Worm (Caenorhabditis elegans) whole organism, L2 larva: ENCODE data around the gene ZC518.8.
A peak's percentile ranks its signal among the peaks of the same experiment; 100 is the strongest.

ENCODE experiments used
- C34F6.9 ChIP-seq: fragments of 150-350 bp; optimal IDR thresholded peaks from 2 replicates; lab custom pipeline; 2014; ENCODE audit warnings: missing biosample characterization, missing genetic modification characterization
- F13H6.1 ChIP-seq: sonication (generic microtip); optimal IDR thresholded peaks from 2 replicates; lab custom pipeline; 2016; ENCODE audit warnings: missing genetic modification characterization, missing compliant biosample characterization
- R02D3.7 ChIP-seq: fragments of 150-350 bp; optimal IDR thresholded peaks from 2 replicates; lab custom pipeline; 2014; ENCODE audit warnings: missing biosample characterization, missing genetic modification characterization
- Y55F3AM.14 ChIP-seq: fragments of 200-800 bp; sonication (Bioruptor generic); optimal IDR thresholded peaks from 2 replicates; lab custom pipeline; 2018; ENCODE audit warnings: mild to moderate bottlenecking, missing genetic modification characterization, missing compliant biosample characterization
- ZK546.5 ChIP-seq: sonication (generic microtip); optimal IDR thresholded peaks from 2 replicates; lab custom pipeline; 2017; ENCODE audit warnings: missing biosample characterization, missing genetic modification characterization
- alr-1 ChIP-seq: fragments of 150-350 bp; optimal IDR thresholded peaks from 2 replicates; lab custom pipeline; 2014; ENCODE audit warnings: missing biosample characterization, missing genetic modification characterization
- aly-2 ChIP-seq: fragments of 150-350 bp; optimal IDR thresholded peaks from 2 replicates; lab custom pipeline; 2014; ENCODE audit warnings: missing biosample characterization, missing genetic modification characterization
- ama-1 ChIP-seq: fragments of 150-350 bp; optimal IDR thresholded peaks from 2 replicates; lab custom pipeline; 2018; ENCODE audit warnings: inconsistent platforms
- blmp-1 ChIP-seq: sonication (generic microtip); optimal IDR thresholded peaks from 2 replicates; lab custom pipeline; 2017; ENCODE audit warnings: missing genetic modification characterization, mild to moderate bottlenecking, missing compliant biosample characterization, antibody characterized with exemption, moderate library complexity; ENCODE audit not compliant: insufficient read depth
- ceh-16 ChIP-seq: fragments of 150-350 bp; optimal IDR thresholded peaks from 2 replicates; lab custom pipeline; 2014; ENCODE audit warnings: missing biosample characterization, missing genetic modification characterization
- ceh-82 ChIP-seq: fragments of 150-350 bp; optimal IDR thresholded peaks from 2 replicates; lab custom pipeline; 2014; ENCODE audit warnings: missing biosample characterization, missing genetic modification characterization
- crh-2 ChIP-seq: sonication (generic microtip); optimal IDR thresholded peaks from 2 replicates; lab custom pipeline; 2017; ENCODE audit warnings: missing biosample characterization, missing genetic modification characterization
- dmd-4 ChIP-seq: sonication (generic microtip); optimal IDR thresholded peaks from 2 replicates; lab custom pipeline; 2017; ENCODE audit warnings: missing biosample characterization, missing genetic modification characterization
- egl-27 ChIP-seq: sonication (generic microtip); optimal IDR thresholded peaks from 3 replicates; lab custom pipeline; 2017; ENCODE audit warnings: missing biosample characterization, missing genetic modification reagents, missing genetic modification characterization
- elt-1 ChIP-seq: fragments of 150-350 bp; optimal IDR thresholded peaks from 2 replicates; lab custom pipeline; 2014; ENCODE audit warnings: missing biosample characterization, missing genetic modification characterization
- elt-3 ChIP-seq: sonication (generic microtip); optimal IDR thresholded peaks from 2 replicates; lab custom pipeline; 2017; ENCODE audit warnings: missing biosample characterization, missing genetic modification characterization
- fos-1 ChIP-seq: fragments of 150-350 bp; optimal IDR thresholded peaks from 2 replicates; lab custom pipeline; 2014; ENCODE audit warnings: missing biosample characterization, missing genetic modification characterization
- gmeb-1 ChIP-seq: fragments of 150-350 bp; optimal IDR thresholded peaks from 2 replicates; lab custom pipeline; 2014; ENCODE audit warnings: missing biosample characterization, missing genetic modification characterization
- lin-11 ChIP-seq: fragments of 150-350 bp; sonication (generic microtip); optimal IDR thresholded peaks from 2 replicates; lab custom pipeline; 2014; ENCODE audit warnings: missing biosample characterization, missing genetic modification characterization, inconsistent platforms, mixed read lengths
- lin-13 ChIP-seq: fragments of 150-350 bp; optimal IDR thresholded peaks from 2 replicates; lab custom pipeline; 2014; ENCODE audit warnings: missing biosample characterization, missing genetic modification reagents, missing genetic modification characterization
- lin-39 ChIP-seq: fragments of 150-350 bp; optimal IDR thresholded peaks from 2 replicates; lab custom pipeline; 2014; ENCODE audit warnings: missing biosample characterization, missing genetic modification reagents, missing genetic modification characterization
- lsy-2 ChIP-seq, 2 experiments: fragments of 150-350 bp in 1 of 2; sonication (generic microtip) in 1 of 2; optimal IDR thresholded peaks; 2 replicates each; lab custom pipeline; 2014 to 2017; ENCODE audit warnings: missing biosample characterization in 2 of 2, missing genetic modification characterization in 2 of 2
- mab-5 ChIP-seq: fragments of 150-350 bp; optimal IDR thresholded peaks from 2 replicates; lab custom pipeline; 2014; ENCODE audit warnings: missing biosample characterization, missing genetic modification characterization
- mbf-1 ChIP-seq: sonication (generic microtip); optimal IDR thresholded peaks from 2 replicates; lab custom pipeline; 2017; ENCODE audit warnings: missing biosample characterization, missing genetic modification characterization
- mdl-1 ChIP-seq, 2 experiments: fragments of 150-350 bp in 1 of 2; sonication (generic microtip) in 1 of 2; optimal IDR thresholded peaks; 2 replicates each; lab custom pipeline; 2017; ENCODE audit warnings: missing biosample characterization in 2 of 2, missing genetic modification characterization in 2 of 2
- nhr-10 ChIP-seq: sonication (generic microtip); optimal IDR thresholded peaks from 2 replicates; lab custom pipeline; 2017; ENCODE audit warnings: missing biosample characterization, missing genetic modification characterization
- nhr-11 ChIP-seq: fragments of 150-350 bp; optimal IDR thresholded peaks from 2 replicates; lab custom pipeline; 2014; ENCODE audit warnings: missing biosample characterization, missing genetic modification characterization
- nhr-12 ChIP-seq: fragments of 150-350 bp; optimal IDR thresholded peaks from 2 replicates; lab custom pipeline; 2014; ENCODE audit warnings: missing biosample characterization, missing genetic modification characterization
- nhr-129 ChIP-seq: fragments of 150-350 bp; optimal IDR thresholded peaks from 2 replicates; lab custom pipeline; 2014; ENCODE audit warnings: missing biosample characterization, missing genetic modification characterization
- nhr-21 ChIP-seq: fragments of 150-350 bp; optimal IDR thresholded peaks from 2 replicates; lab custom pipeline; 2014; ENCODE audit warnings: missing biosample characterization, missing genetic modification characterization
- nhr-23 ChIP-seq: fragments of 150-350 bp; optimal IDR thresholded peaks from 2 replicates; lab custom pipeline; 2014; ENCODE audit warnings: missing biosample characterization, missing genetic modification reagents, missing genetic modification characterization
- nhr-237 ChIP-seq: fragments of 150-350 bp; optimal IDR thresholded peaks from 2 replicates; lab custom pipeline; 2014; ENCODE audit warnings: missing biosample characterization, missing genetic modification characterization
- nhr-25 ChIP-seq: fragments of 150-350 bp; sonication (generic microtip); optimal IDR thresholded peaks from 3 replicates; lab custom pipeline; 2014; ENCODE audit warnings: missing biosample characterization, missing genetic modification characterization
- nhr-6 ChIP-seq: fragments of 150-350 bp; optimal IDR thresholded peaks from 2 replicates; lab custom pipeline; 2014; ENCODE audit warnings: missing biosample characterization, missing genetic modification characterization
- nhr-77 ChIP-seq: fragments of 150-350 bp; optimal IDR thresholded peaks from 2 replicates; lab custom pipeline; 2014; ENCODE audit warnings: missing biosample characterization, missing genetic modification characterization
- peb-1 ChIP-seq: fragments of 150-350 bp; optimal IDR thresholded peaks from 2 replicates; lab custom pipeline; 2014; ENCODE audit warnings: missing biosample characterization, missing genetic modification characterization
- sem-4 ChIP-seq: fragments of 150-350 bp; optimal IDR thresholded peaks from 2 replicates; lab custom pipeline; 2014; ENCODE audit warnings: missing biosample characterization, missing genetic modification reagents, missing genetic modification characterization
- skn-1 ChIP-seq: sonication (generic microtip); optimal IDR thresholded peaks from 2 replicates; lab custom pipeline; 2017; ENCODE audit warnings: missing biosample characterization, missing genetic modification characterization
- sma-3 ChIP-seq: sonication (generic microtip); optimal IDR thresholded peaks from 2 replicates; lab custom pipeline; 2016; ENCODE audit warnings: missing genetic modification reagents, missing genetic modification characterization, missing compliant biosample characterization
- sma-9 ChIP-seq, 2 experiments: fragments of 150-350 bp in 1 of 2; sonication (generic microtip) in 1 of 2; optimal IDR thresholded peaks; 2 replicates each; lab custom pipeline; 2014 to 2016; ENCODE audit warnings: missing genetic modification characterization in 2 of 2, mild to moderate bottlenecking in 1 of 2, missing biosample characterization in 1 of 2, missing compliant biosample characterization in 1 of 2, missing genetic modification reagents in 1 of 2, moderate library complexity in 1 of 2
- snpc-4 ChIP-seq: fragments of 150-350 bp; optimal IDR thresholded peaks from 2 replicates; lab custom pipeline; 2014; ENCODE audit warnings: missing biosample characterization, missing genetic modification characterization
- unc-39 ChIP-seq: fragments of 150-350 bp; optimal IDR thresholded peaks from 2 replicates; lab custom pipeline; 2014; ENCODE audit warnings: missing biosample characterization, missing genetic modification characterization
- unc-55 ChIP-seq: fragments of 150-350 bp; sonication (generic microtip); optimal IDR thresholded peaks from 3 replicates; lab custom pipeline; 2014; ENCODE audit warnings: missing biosample characterization, missing genetic modification reagents, missing genetic modification characterization
- unc-62 ChIP-seq: fragments of 150-350 bp; optimal IDR thresholded peaks from 2 replicates; lab custom pipeline; 2014; ENCODE audit warnings: missing biosample characterization, missing genetic modification reagents, missing genetic modification characterization
- zag-1 ChIP-seq: fragments of 150-350 bp; optimal IDR thresholded peaks from 2 replicates; lab custom pipeline; 2014; ENCODE audit warnings: missing biosample characterization, missing genetic modification characterization
- ztf-1 ChIP-seq: fragments of 200-800 bp; sonication (Bioruptor generic); conservative IDR thresholded peaks from 2 replicates; pipeline ENCODE4 v1.3.6; 2022; ENCODE audit warnings: missing genetic modification characterization, missing compliant biosample characterization
- ztf-11 ChIP-seq: sonication (generic microtip); optimal IDR thresholded peaks from 2 replicates; lab custom pipeline; 2017; ENCODE audit warnings: missing biosample characterization, missing genetic modification characterization
- ztf-4 ChIP-seq: fragments of 150-350 bp; optimal IDR thresholded peaks from 2 replicates; lab custom pipeline; 2014; ENCODE audit warnings: missing biosample characterization, missing genetic modification characterization

The ZC518.8 gene

ce11 chrIV:12371879-12372278, 10.2 kb upstream of the ZC518.8 start, which contains the start of gene wdr-46:
TSS of gene wdr-46 (plus strand) at chrIV:12372253.
- TF ChIP-seq elt-3 (tag; lab: Kevin White, UChicago) (no peak), unc-62 (GFP tag; lab: Kevin White, UChicago) (no peak), nhr-237 (tag; lab: Kevin White, UChicago) (no peak), nhr-77 (tag; lab: Kevin White, UChicago) (peak; percentile 56), fos-1 (tag; lab: Kevin White, UChicago) (peak; percentile 55), aly-2 (no peak), unc-55 (peak; percentile 97), alr-1 (tag; lab: Kevin White, UChicago) (no peak), ztf-4 (tag; lab: Kevin White, UChicago) (peak; percentile 29), sma-9 (GFP tag; optimal IDR thresholded peaks at IDR 0.05; lab: Kevin White, UChicago) (peak; percentile 79), sma-9 (tag; optimal IDR thresholded peaks at IDR 0.05; lab: Kevin White, UChicago) (no peak), nhr-6 (tag; lab: Kevin White, UChicago) (peak; percentile 68), mdl-1 (tag; optimal IDR thresholded peaks at IDR 0.05; lab: Kevin White, UChicago) (no peak), egl-27 (tag; lab: Kevin White, UChicago) (no peak), dmd-4 (tag; lab: Kevin White, UChicago) (peak; percentile 1), sem-4 (tag; lab: Kevin White, UChicago) (peak; percentile 76), Y55F3AM.14 (GFP tag; lab: Kevin White, UChicago) (no peak), elt-1 (no peak), lin-39 (tag; lab: Kevin White, UChicago) (no peak), blmp-1 (tag; lab: Kevin White, UChicago) (no peak), ama-1 (lab: Kevin White, UChicago) (no peak), ztf-1 (GFP tag; lab: Robert Waterston, UW) (no peak), nhr-129 (peak; percentile 96), ztf-11 (tag; lab: Kevin White, UChicago) (no peak), F13H6.1 (tag; lab: Kevin White, UChicago) (peak; percentile 76), C34F6.9 (tag; lab: Kevin White, UChicago) (peak; percentile 87), ZK546.5 (peak; percentile 78), sma-3 (peak; percentile 83), ceh-82 (tag; lab: Kevin White, UChicago) (peak; percentile 74), R02D3.7 (peak; percentile 52), zag-1 (tag; lab: Kevin White, UChicago) (no peak), crh-2 (tag; lab: Kevin White, UChicago) (peak; percentile 89), mab-5 (tag; lab: Kevin White, UChicago) (peak; percentile 88), unc-39 (no peak), nhr-21 (tag; lab: Kevin White, UChicago) (peak; percentile 80), lsy-2 (tag; optimal IDR thresholded peaks at IDR 0.05; lab: Kevin White, UChicago) (peak; percentile 99 to 100), lin-13 (GFP tag; lab: Kevin White, UChicago) (peak; percentile 89), gmeb-1 (tag; lab: Kevin White, UChicago) (peak; percentile 99), mbf-1 (tag; lab: Kevin White, UChicago) (no peak), nhr-25 (peak; percentile 89), nhr-12 (no peak), nhr-23 (no peak), nhr-10 (tag; lab: Kevin White, UChicago) (peak; percentile 79), lin-11 (tag; lab: Kevin White, UChicago) (peak; percentile 55), skn-1 (tag; lab: Kevin White, UChicago) (no peak), ceh-16 (tag; lab: Kevin White, UChicago) (no peak), peb-1 (no peak), nhr-11 (tag; lab: Kevin White, UChicago) (no peak), snpc-4 (peak; percentile 70)
